Worm (Caenorhabditis elegans) whole organism, L2 larva: ENCODE results near the gene R13H4.2.

Experiments
- C34F6.9 ChIP-seq: fragments of 150-350 bp; optimal IDR thresholded peaks from 2 replicates; lab custom pipeline; 2014; ENCODE audit warnings: missing biosample characterization, missing genetic modification characterization
- F13H6.1 ChIP-seq: sonication (generic microtip); optimal IDR thresholded peaks from 2 replicates; lab custom pipeline; 2016; ENCODE audit warnings: missing genetic modification characterization, missing compliant biosample characterization
- Y55F3AM.14 ChIP-seq: fragments of 200-800 bp; sonication (Bioruptor generic); optimal IDR thresholded peaks from 2 replicates; lab custom pipeline; 2018; ENCODE audit warnings: mild to moderate bottlenecking, missing genetic modification characterization, missing compliant biosample characterization
- ZK546.5 ChIP-seq: sonication (generic microtip); optimal IDR thresholded peaks from 2 replicates; lab custom pipeline; 2017; ENCODE audit warnings: missing biosample characterization, missing genetic modification characterization
- alr-1 ChIP-seq: fragments of 150-350 bp; optimal IDR thresholded peaks from 2 replicates; lab custom pipeline; 2014; ENCODE audit warnings: missing biosample characterization, missing genetic modification characterization
- ama-1 ChIP-seq: fragments of 150-350 bp; optimal IDR thresholded peaks from 2 replicates; lab custom pipeline; 2018; ENCODE audit warnings: inconsistent platforms
- blmp-1 ChIP-seq: sonication (generic microtip); optimal IDR thresholded peaks from 2 replicates; lab custom pipeline; 2017; ENCODE audit warnings: missing genetic modification characterization, mild to moderate bottlenecking, missing compliant biosample characterization, antibody characterized with exemption, moderate library complexity; ENCODE audit not compliant: insufficient read depth
- ceh-16 ChIP-seq: fragments of 150-350 bp; optimal IDR thresholded peaks from 2 replicates; lab custom pipeline; 2014; ENCODE audit warnings: missing biosample characterization, missing genetic modification characterization
- egl-27 ChIP-seq: sonication (generic microtip); optimal IDR thresholded peaks from 3 replicates; lab custom pipeline; 2017; ENCODE audit warnings: missing biosample characterization, missing genetic modification reagents, missing genetic modification characterization
- elt-3 ChIP-seq: sonication (generic microtip); optimal IDR thresholded peaks from 2 replicates; lab custom pipeline; 2017; ENCODE audit warnings: missing biosample characterization, missing genetic modification characterization
- fos-1 ChIP-seq: fragments of 150-350 bp; optimal IDR thresholded peaks from 2 replicates; lab custom pipeline; 2014; ENCODE audit warnings: missing biosample characterization, missing genetic modification characterization
- lin-13 ChIP-seq: fragments of 150-350 bp; optimal IDR thresholded peaks from 2 replicates; lab custom pipeline; 2014; ENCODE audit warnings: missing biosample characterization, missing genetic modification reagents, missing genetic modification characterization
- lin-39 ChIP-seq: fragments of 150-350 bp; optimal IDR thresholded peaks from 2 replicates; lab custom pipeline; 2014; ENCODE audit warnings: missing biosample characterization, missing genetic modification reagents, missing genetic modification characterization
- lsy-2 ChIP-seq, 2 experiments: fragments of 150-350 bp in 1 of 2; sonication (generic microtip) in 1 of 2; optimal IDR thresholded peaks; 2 replicates each; lab custom pipeline; 2014 to 2017; ENCODE audit warnings: missing biosample characterization in 2 of 2, missing genetic modification characterization in 2 of 2
- mab-5 ChIP-seq: fragments of 150-350 bp; optimal IDR thresholded peaks from 2 replicates; lab custom pipeline; 2014; ENCODE audit warnings: missing biosample characterization, missing genetic modification characterization
- mdl-1 ChIP-seq, 2 experiments: fragments of 150-350 bp in 1 of 2; sonication (generic microtip) in 1 of 2; optimal IDR thresholded peaks; 2 replicates each; lab custom pipeline; 2017; ENCODE audit warnings: missing biosample characterization in 2 of 2, missing genetic modification characterization in 2 of 2
- nhr-11 ChIP-seq: fragments of 150-350 bp; optimal IDR thresholded peaks from 2 replicates; lab custom pipeline; 2014; ENCODE audit warnings: missing biosample characterization, missing genetic modification characterization
- nhr-12 ChIP-seq: fragments of 150-350 bp; optimal IDR thresholded peaks from 2 replicates; lab custom pipeline; 2014; ENCODE audit warnings: missing biosample characterization, missing genetic modification characterization
- nhr-129 ChIP-seq: fragments of 150-350 bp; optimal IDR thresholded peaks from 2 replicates; lab custom pipeline; 2014; ENCODE audit warnings: missing biosample characterization, missing genetic modification characterization
- nhr-21 ChIP-seq: fragments of 150-350 bp; optimal IDR thresholded peaks from 2 replicates; lab custom pipeline; 2014; ENCODE audit warnings: missing biosample characterization, missing genetic modification characterization
- nhr-25 ChIP-seq: fragments of 150-350 bp; sonication (generic microtip); optimal IDR thresholded peaks from 3 replicates; lab custom pipeline; 2014; ENCODE audit warnings: missing biosample characterization, missing genetic modification characterization
- nhr-6 ChIP-seq: fragments of 150-350 bp; optimal IDR thresholded peaks from 2 replicates; lab custom pipeline; 2014; ENCODE audit warnings: missing biosample characterization, missing genetic modification characterization
- nhr-77 ChIP-seq: fragments of 150-350 bp; optimal IDR thresholded peaks from 2 replicates; lab custom pipeline; 2014; ENCODE audit warnings: missing biosample characterization, missing genetic modification characterization
- peb-1 ChIP-seq: fragments of 150-350 bp; optimal IDR thresholded peaks from 2 replicates; lab custom pipeline; 2014; ENCODE audit warnings: missing biosample characterization, missing genetic modification characterization
- sma-3 ChIP-seq: sonication (generic microtip); optimal IDR thresholded peaks from 2 replicates; lab custom pipeline; 2016; ENCODE audit warnings: missing genetic modification reagents, missing genetic modification characterization, missing compliant biosample characterization
- sma-9 ChIP-seq, 2 experiments: fragments of 150-350 bp in 1 of 2; sonication (generic microtip) in 1 of 2; optimal IDR thresholded peaks; 2 replicates each; lab custom pipeline; 2014 to 2016; ENCODE audit warnings: missing genetic modification characterization in 2 of 2, mild to moderate bottlenecking in 1 of 2, missing biosample characterization in 1 of 2, missing compliant biosample characterization in 1 of 2, missing genetic modification reagents in 1 of 2, moderate library complexity in 1 of 2
- unc-55 ChIP-seq: fragments of 150-350 bp; sonication (generic microtip); optimal IDR thresholded peaks from 3 replicates; lab custom pipeline; 2014; ENCODE audit warnings: missing biosample characterization, missing genetic modification reagents, missing genetic modification characterization
- unc-62 ChIP-seq: fragments of 150-350 bp; optimal IDR thresholded peaks from 2 replicates; lab custom pipeline; 2014; ENCODE audit warnings: missing biosample characterization, missing genetic modification reagents, missing genetic modification characterization
- ztf-1 ChIP-seq: fragments of 200-800 bp; sonication (Bioruptor generic); conservative IDR thresholded peaks from 2 replicates; pipeline ENCODE4 v1.3.6; 2022; ENCODE audit warnings: missing genetic modification characterization, missing compliant biosample characterization
- ztf-4 ChIP-seq: fragments of 150-350 bp; optimal IDR thresholded peaks from 2 replicates; lab custom pipeline; 2014; ENCODE audit warnings: missing biosample characterization, missing genetic modification characterization

R13H4.2 gene

DNA sequence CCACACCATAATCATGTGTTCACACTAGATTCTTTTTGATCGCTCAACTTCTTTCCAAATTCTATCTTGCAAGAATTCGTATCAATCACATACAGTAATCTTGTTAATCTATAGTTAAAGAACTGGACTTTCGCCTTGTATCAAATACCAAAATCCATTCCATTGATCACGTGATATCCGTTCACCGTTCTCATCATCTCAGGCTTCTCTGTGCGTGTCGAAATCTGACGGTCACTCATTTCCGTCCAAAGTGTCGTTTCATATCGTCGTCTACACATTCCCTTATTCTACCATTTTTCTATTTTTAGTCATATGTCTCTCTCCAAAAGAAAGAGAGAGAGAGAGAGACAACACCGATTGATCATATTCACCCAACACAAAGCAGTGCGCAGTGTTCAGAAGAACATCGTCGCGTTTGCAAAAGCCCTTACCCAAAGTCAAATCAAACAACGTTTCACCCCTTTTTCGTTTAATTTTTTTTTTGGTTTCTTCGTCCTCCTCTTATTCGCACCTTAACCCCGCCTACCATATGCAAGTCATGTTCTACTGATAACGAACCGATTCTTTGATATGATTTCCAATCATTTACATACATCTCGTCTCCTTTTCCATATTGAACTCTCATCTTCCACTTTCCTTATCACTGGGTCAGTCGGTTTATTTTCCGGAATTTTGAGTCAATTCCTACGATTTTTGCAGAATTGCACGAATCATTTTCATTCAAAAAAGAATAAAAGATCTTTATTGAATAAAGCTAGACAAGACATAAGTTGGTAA is 23.1 kb downstream of the R13H4.2 start:
- TF ChIP-seq sma-3 (GFP tag; lab: Kevin White, UChicago) (peak; percentile 79), nhr-25 (tag; lab: Kevin White, UChicago) (peak; percentile 90), F13H6.1 (peak; percentile 57), lin-13 (GFP tag; lab: Kevin White, UChicago) (no peak), nhr-21 (tag; lab: Kevin White, UChicago) (peak; percentile 94), ceh-16 (tag; lab: Kevin White, UChicago) (no peak), lsy-2 (tag; optimal IDR thresholded peaks at IDR 0.05; lab: Kevin White, UChicago) (peak in 1 of 2 experiments; percentile 48), fos-1 (tag; lab: Kevin White, UChicago) (peak; percentile 96), alr-1 (no peak), blmp-1 (tag; lab: Kevin White, UChicago) (peak; percentile 87), nhr-77 (no peak), mdl-1 (tag; optimal IDR thresholded peaks at IDR 0.05; lab: Kevin White, UChicago) (peak; percentile 52 to 84), sma-9 (GFP tag; optimal IDR thresholded peaks at IDR 0.05; lab: Kevin White, UChicago) (peak; percentile 91), sma-9 (tag; optimal IDR thresholded peaks at IDR 0.05; lab: Kevin White, UChicago) (no peak), mab-5 (tag; lab: Kevin White, UChicago) (no peak), egl-27 (peak; percentile 69)

ce11 chrV:11860375-11860774 is 24.2 kb downstream of the R13H4.2 start, which contains the start of gene R13H4.5:
Gene R13H4.5, plus strand, starts transcription at chrV:11860675.
- no peak for TF ChIP-seq ztf-4 (tag; lab: Kevin White, UChicago)
- no peak for TF ChIP-seq fos-1 (tag; lab: Kevin White, UChicago)
- TF ChIP-seq unc-62 (GFP tag; lab: Kevin White, UChicago), result no peak
- 0 out of 2 replicates have a peak, but pooled peaks have one; percentile 35 for TF ChIP-seq ztf-1 (GFP tag; lab: Robert Waterston, UW)
- peak; percentile 19 for TF ChIP-seq unc-55 (GFP tag; lab: Kevin White, UChicago)
- TF ChIP-seq nhr-6, result no peak
- TF ChIP-seq, all 48 proteins: peak for 2

DNA sequence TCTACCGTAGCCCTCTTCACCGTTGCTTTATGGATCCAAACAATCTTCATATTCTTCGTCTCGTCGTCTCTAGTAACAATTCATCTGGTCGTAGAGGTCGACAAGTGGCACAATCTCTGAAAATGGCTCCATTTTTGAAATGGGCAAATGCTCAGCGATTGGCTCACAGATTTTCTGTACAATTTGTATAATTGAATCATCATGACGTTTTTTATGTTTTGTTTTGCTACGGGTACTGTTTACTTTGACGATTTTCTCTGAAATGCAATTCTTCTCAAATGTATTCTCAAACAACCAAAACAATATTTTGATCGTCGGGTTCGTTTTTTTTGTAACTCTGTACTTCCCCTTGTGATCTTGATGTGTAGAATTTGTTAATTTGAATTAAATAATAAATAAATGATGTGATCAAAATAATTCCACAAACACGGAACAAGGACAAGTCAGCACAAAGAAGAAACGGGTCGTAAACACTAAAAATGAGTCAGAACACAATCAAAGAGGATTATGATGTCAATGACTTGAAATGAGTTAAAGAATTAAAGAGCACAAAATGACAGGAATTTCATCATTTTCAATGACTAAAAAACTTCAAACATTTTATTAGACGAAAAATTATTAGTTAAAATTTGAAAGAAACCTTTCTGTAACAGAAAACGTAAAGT is 25.8 kb downstream of the R13H4.2 start:
- no peak for TF ChIP-seq nhr-11 (tag; lab: Kevin White, UChicago)
- TF ChIP-seq lin-39 (tag; lab: Kevin White, UChicago), result no peak
- TF ChIP-seq lsy-2 (tag; optimal IDR thresholded peaks at IDR 0.05; lab: Kevin White, UChicago), result peak in 1 of 2 experiments; percentile 20
- TF ChIP-seq unc-55 (GFP tag; lab: Kevin White, UChicago), result no peak
- peak; percentile 63 for TF ChIP-seq fos-1 (tag; lab: Kevin White, UChicago)
- no peak for TF ChIP-seq peb-1 (tag; lab: Kevin White, UChicago)
- TF ChIP-seq elt-3 (tag; lab: Kevin White, UChicago), result no peak
- no peak for TF ChIP-seq alr-1
- TF ChIP-seq blmp-1 (tag; lab: Kevin White, UChicago), result no peak
- TF ChIP-seq sma-9 (GFP tag; optimal IDR thresholded peaks at IDR 0.05; lab: Kevin White, UChicago), result peak; percentile 27
- TF ChIP-seq sma-9 (tag; optimal IDR thresholded peaks at IDR 0.05; lab: Kevin White, UChicago), result no peak
- no peak for TF ChIP-seq lin-13 (GFP tag; lab: Kevin White, UChicago)
- TF ChIP-seq nhr-21 (tag; lab: Kevin White, UChicago), result peak; percentile 29
- TF ChIP-seq nhr-25 (tag; lab: Kevin White, UChicago), result no peak
- TF ChIP-seq nhr-6, result no peak

DNA sequence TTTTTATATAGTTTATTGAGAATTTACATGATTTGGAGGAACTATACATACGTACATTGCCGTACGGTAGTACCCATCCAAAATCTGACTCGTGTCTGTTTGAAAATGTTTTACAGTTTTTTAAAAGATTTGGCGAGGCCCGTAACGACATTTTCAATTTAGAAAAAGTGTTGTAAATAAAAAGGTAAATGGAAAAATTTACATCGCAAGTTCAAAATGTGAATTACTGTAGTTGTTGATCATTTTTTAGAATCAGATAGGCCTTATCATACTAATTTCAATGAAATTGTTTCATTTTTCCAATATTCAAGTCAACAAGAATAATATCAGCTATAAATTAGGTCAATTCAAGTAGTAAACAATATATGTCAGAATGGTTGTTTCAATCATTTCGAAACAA is 26.6 kb downstream of the R13H4.2 start, which contains the start of gene R13H4.6:
Gene R13H4.6, plus strand, starts transcription at position 301 of the 400 bp plus-strand sequence.
- no peak for TF ChIP-seq ztf-4 (tag; lab: Kevin White, UChicago)
- TF ChIP-seq mdl-1 (tag; optimal IDR thresholded peaks at IDR 0.05; lab: Kevin White, UChicago), result no peak
- no peak for TF ChIP-seq lsy-2 (tag; optimal IDR thresholded peaks at IDR 0.05; lab: Kevin White, UChicago)
- no peak for TF ChIP-seq nhr-77
- TF ChIP-seq nhr-12, result no peak
- TF ChIP-seq ZK546.5 (tag; lab: Kevin White, UChicago), result no peak
- no peak for TF ChIP-seq C34F6.9
- no peak for TF ChIP-seq nhr-129 (tag; lab: Kevin White, UChicago)
- TF ChIP-seq ama-1, result no peak
- no peak for TF ChIP-seq lin-39 (tag; lab: Kevin White, UChicago)
- TF ChIP-seq sma-3 (GFP tag; lab: Kevin White, UChicago), result no peak
- no peak for TF ChIP-seq Y55F3AM.14 (GFP tag; lab: Kevin White, UChicago)
